Fruit fly (Drosophila melanogaster) whole organism, embryonic: ENCODE measurements around the gene CG16852.
A peak's percentile ranks its signal among the peaks of the same experiment; 100 is the strongest.

Experiments
- B-H2 ChIP-seq: fragments of 200-800 bp; sonication (Bioruptor generic); optimal IDR thresholded peaks from 2 replicates; lab custom pipeline; 2018; ENCODE audit warnings: missing biosample characterization, mild to moderate bottlenecking, missing genetic modification characterization
- Bgb ChIP-seq: fragments of 200-800 bp; sonication (Bioruptor generic); IDR thresholded peaks from 2 replicates; pipeline ENCODE4 v1.3.6; 2022; ENCODE audit warnings: missing biosample characterization, missing genetic modification characterization; ENCODE audit not compliant: partially characterized antibody
- CG10209 ChIP-seq: fragments of 200-800 bp; sonication (Bioruptor generic); optimal IDR thresholded peaks from 3 replicates; lab custom pipeline; 2017; ENCODE audit warnings: missing biosample characterization, mild to moderate bottlenecking, missing genetic modification characterization, missing genetic modification reagents
- CG10979 ChIP-seq: fragments of 200-800 bp; sonication (Bioruptor generic); optimal IDR thresholded peaks from 2 replicates; lab custom pipeline; 2018; ENCODE audit warnings: missing biosample characterization, mild to moderate bottlenecking, missing genetic modification characterization, moderate library complexity
- CG11504 ChIP-seq: fragments of 200-800 bp; sonication (Bioruptor generic); optimal IDR thresholded peaks from 3 replicates; lab custom pipeline; 2019; ENCODE audit warnings: missing biosample characterization, mild to moderate bottlenecking, missing genetic modification characterization, moderate library complexity
- CG12744 ChIP-seq: fragments of 200-800 bp; sonication (Bioruptor generic); optimal IDR thresholded peaks from 2 replicates; lab custom pipeline; 2016; ENCODE audit warnings: missing biosample characterization, missing genetic modification characterization
- CG14050 ChIP-seq: fragments of 200-800 bp; sonication (Bioruptor generic); IDR thresholded peaks from 3 replicates; pipeline ENCODE4 v1.3.6; 2022; ENCODE audit warnings: missing biosample characterization, missing genetic modification characterization
- CG14441 ChIP-seq: fragments of 200-800 bp; sonication (Bioruptor generic); IDR thresholded peaks from 2 replicates; pipeline ENCODE4 v1.3.6; 2022; ENCODE audit warnings: missing biosample characterization, missing genetic modification characterization
- CG18262 ChIP-seq: fragments of 200-800 bp; optimal IDR thresholded peaks from 3 replicates; lab custom pipeline; 2019; ENCODE audit warnings: missing biosample characterization, mild to moderate bottlenecking, missing genetic modification characterization, moderate library complexity
- CG18599 ChIP-seq: fragments of 200-800 bp; sonication (Bioruptor generic); optimal IDR thresholded peaks from 3 replicates; lab custom pipeline; 2017; ENCODE audit warnings: missing biosample characterization, missing genetic modification characterization, mild to moderate bottlenecking, moderate library complexity, missing genetic modification reagents
- CG2712 ChIP-seq: fragments of 200-800 bp; optimal IDR thresholded peaks from 3 replicates; lab custom pipeline; 2019; ENCODE audit warnings: missing biosample characterization, mild to moderate bottlenecking, missing genetic modification characterization, moderate library complexity
- CG31441 ChIP-seq: fragments of 200-800 bp; sonication (Bioruptor generic); IDR thresholded peaks from 2 replicates; pipeline ENCODE4 v1.3.6; 2022; ENCODE audit warnings: missing biosample characterization, missing genetic modification characterization
- CG34376 ChIP-seq: fragments of 200-800 bp; sonication (Bioruptor generic); optimal IDR thresholded peaks from 2 replicates; lab custom pipeline; 2018; ENCODE audit warnings: missing biosample characterization, mild to moderate bottlenecking, missing genetic modification characterization
- CG4328 ChIP-seq: fragments of 200-800 bp; sonication (Bioruptor generic); optimal IDR thresholded peaks from 3 replicates; lab custom pipeline; 2017; ENCODE audit warnings: missing biosample characterization, missing genetic modification reagents, missing genetic modification characterization
- CG4854 ChIP-seq: fragments of 200-800 bp; sonication (Bioruptor generic); optimal IDR thresholded peaks from 2 replicates; lab custom pipeline; 2016; ENCODE audit warnings: missing biosample characterization, missing genetic modification characterization, inconsistent platforms
- CG7987 ChIP-seq: fragments of 200-800 bp; sonication (Bioruptor generic); optimal IDR thresholded peaks from 2 replicates; lab custom pipeline; 2018; ENCODE audit warnings: missing biosample characterization, mild to moderate bottlenecking, missing genetic modification characterization, moderate library complexity
- CG8089 ChIP-seq: fragments of 200-800 bp; sonication (Bioruptor generic); optimal IDR thresholded peaks from 3 replicates; lab custom pipeline; 2016; ENCODE audit warnings: missing biosample characterization, missing genetic modification characterization
- CTCF ChIP-seq: fragments of 200-800 bp; sonication (Bioruptor generic); optimal IDR thresholded peaks from 2 replicates; lab custom pipeline; 2017; ENCODE audit warnings: missing biosample characterization, mild to moderate bottlenecking, missing genetic modification characterization, moderate library complexity
- CrebB ChIP-seq: fragments of 200-800 bp; sonication (Bioruptor generic); optimal IDR thresholded peaks from 3 replicates; lab custom pipeline; 2018; ENCODE audit warnings: missing biosample characterization, mild to moderate bottlenecking, missing genetic modification characterization
- E2f2 ChIP-seq: fragments of 200-800 bp; sonication (Bioruptor generic); IDR thresholded peaks from 2 replicates; pipeline ENCODE4 v1.3.6; 2022; ENCODE audit warnings: missing biosample characterization, missing genetic modification characterization
- Ets65A ChIP-seq: fragments of 200-800 bp; sonication (Bioruptor generic); peaks from one replicate; lab custom pipeline; 2016; ENCODE audit warnings: missing biosample characterization, missing genetic modification characterization
- Gug ChIP-seq: fragments of 200-800 bp; sonication (Bioruptor generic); IDR thresholded peaks from 4 replicates; pipeline ENCODE4 v1.3.6; 2022; ENCODE audit warnings: missing biosample characterization, missing genetic modification characterization
- HLH3B ChIP-seq: fragments of 200-800 bp; sonication (Bioruptor generic); IDR thresholded peaks from 2 replicates; pipeline ENCODE4 v1.3.6; 2022; ENCODE audit warnings: missing biosample characterization, missing genetic modification characterization
- NK7.1 ChIP-seq: fragments of 200-800 bp; sonication (Bioruptor generic); optimal IDR thresholded peaks from 3 replicates; lab custom pipeline; 2016; ENCODE audit warnings: missing biosample characterization, missing genetic modification characterization
- Nf-YB ChIP-seq: fragments of 200-800 bp; sonication (Bioruptor generic); optimal IDR thresholded peaks from 3 replicates; lab custom pipeline; 2019; ENCODE audit warnings: missing biosample characterization, mild to moderate bottlenecking, missing genetic modification characterization, moderate library complexity
- Opbp ChIP-seq: fragments of 200-800 bp; sonication (Bioruptor generic); IDR thresholded peaks from 3 replicates; pipeline ENCODE4 v1.3.6; 2022; ENCODE audit warnings: missing biosample characterization, missing genetic modification characterization; ENCODE audit not compliant: partially characterized antibody
- Spps ChIP-seq: fragments of 200-800 bp; sonication (Bioruptor generic); optimal IDR thresholded peaks from 2 replicates; lab custom pipeline; 2018; ENCODE audit warnings: missing biosample characterization, mild to moderate bottlenecking, missing genetic modification characterization
- Xrp1 ChIP-seq: fragments of 200-800 bp; sonication (Bioruptor generic); IDR thresholded peaks from 2 replicates; pipeline ENCODE4 v1.3.6; 2022; ENCODE audit warnings: missing biosample characterization, missing genetic modification characterization
- YL-1 ChIP-seq: fragments of 200-800 bp; sonication (Bioruptor generic); optimal IDR thresholded peaks from 3 replicates; lab custom pipeline; 2017; ENCODE audit warnings: missing biosample characterization, mild to moderate bottlenecking, missing genetic modification characterization
- ap ChIP-seq: fragments of 200-800 bp; sonication (Bioruptor generic); IDR thresholded peaks from 2 replicates; pipeline ENCODE4 v1.3.6; 2022; ENCODE audit warnings: missing biosample characterization, missing genetic modification characterization
- bigmax ChIP-seq: fragments of 200-800 bp; sonication (Bioruptor generic); optimal IDR thresholded peaks from 2 replicates; lab custom pipeline; 2018; ENCODE audit warnings: missing biosample characterization, mild to moderate bottlenecking, missing genetic modification characterization
- dpn ChIP-seq, 2 experiments: fragments of 200-800 bp; sonication (Bioruptor generic); optimal IDR thresholded peaks; 3 replicates each; lab custom pipeline; 2016; ENCODE audit warnings: missing biosample characterization in 2 of 2, missing genetic modification characterization in 2 of 2
- ems ChIP-seq: fragments of 200-800 bp; sonication (Bioruptor generic); optimal IDR thresholded peaks from 3 replicates; lab custom pipeline; 2016; ENCODE audit warnings: missing biosample characterization, missing genetic modification characterization
- en ChIP-seq: fragments of 200-800 bp; sonication (Bioruptor generic); optimal IDR thresholded peaks from 2 replicates; lab custom pipeline; 2016; ENCODE audit warnings: missing biosample characterization, missing genetic modification characterization
- ftz-f1 ChIP-seq: fragments of 200-800 bp; sonication (Bioruptor generic); optimal IDR thresholded peaks from 2 replicates; lab custom pipeline; 2016; ENCODE audit warnings: missing biosample characterization, missing genetic modification characterization
- hkb ChIP-seq, 2 experiments: fragments of 200-800 bp in 1 of 2; fragments of >200 bp in 1 of 2; sonication (Bioruptor generic) in 1 of 2; IDR thresholded peaks in 1 of 2; optimal IDR thresholded peaks in 1 of 2; 2 replicates each; pipeline versions ENCODE4 v1.3.6 to Lab custom; 2017 to 2022; ENCODE audit warnings: missing biosample characterization in 1 of 2, missing genetic modification characterization in 1 of 2
- ind ChIP-seq: fragments of 200-800 bp; sonication (Bioruptor generic); optimal IDR thresholded peaks from 3 replicates; lab custom pipeline; 2016; ENCODE audit warnings: missing biosample characterization, missing genetic modification characterization
- inv ChIP-seq: fragments of 200-800 bp; sonication (Bioruptor generic); IDR thresholded peaks from 2 replicates; pipeline ENCODE4 v1.3.6; 2022; ENCODE audit warnings: missing biosample characterization, missing genetic modification characterization; ENCODE audit not compliant: partially characterized antibody
- kah ChIP-seq: fragments of 200-800 bp; sonication (Bioruptor generic); optimal IDR thresholded peaks from 2 replicates; lab custom pipeline; 2018; ENCODE audit warnings: missing biosample characterization, mild to moderate bottlenecking, missing genetic modification characterization
- kay ChIP-seq: fragments of 200-800 bp; sonication (Bioruptor generic); optimal IDR thresholded peaks from 2 replicates; lab custom pipeline; 2016; ENCODE audit warnings: missing biosample characterization, missing genetic modification characterization
- klu ChIP-seq: fragments of 200-800 bp; sonication (Bioruptor generic); IDR thresholded peaks from 2 replicates; pipeline ENCODE4 v1.3.6; 2022; ENCODE audit warnings: missing biosample characterization, missing genetic modification characterization
- mirr ChIP-seq: fragments of 200-800 bp; sonication (Bioruptor generic); optimal IDR thresholded peaks from 3 replicates; lab custom pipeline; 2018; ENCODE audit warnings: missing biosample characterization, mild to moderate bottlenecking, missing genetic modification characterization
- oc ChIP-seq: fragments of 200-800 bp; sonication (Bioruptor generic); optimal IDR thresholded peaks from 2 replicates; lab custom pipeline; 2018; ENCODE audit warnings: missing biosample characterization, mild to moderate bottlenecking, missing genetic modification characterization, moderate library complexity
- ranshi ChIP-seq: fragments of 200-800 bp; sonication (Bioruptor generic); IDR thresholded peaks from 2 replicates; pipeline ENCODE4 v1.3.6; 2022; ENCODE audit warnings: missing biosample characterization, missing genetic modification characterization
- sens ChIP-seq: fragments of 200-800 bp; sonication (Bioruptor generic); peaks from one replicate; lab custom pipeline; 2016; ENCODE audit warnings: missing biosample characterization, missing genetic modification characterization
- sim ChIP-seq: fragments of 200-800 bp; sonication (Bioruptor generic); IDR thresholded peaks from 2 replicates; pipeline ENCODE4 v1.3.6; 2022; ENCODE audit warnings: missing biosample characterization, missing genetic modification characterization
- slbo ChIP-seq: fragments of 200-800 bp; sonication (Bioruptor generic); IDR thresholded peaks from 2 replicates; pipeline ENCODE4 v1.3.6; 2022; ENCODE audit warnings: missing biosample characterization, missing genetic modification characterization
- tx ChIP-seq: fragments of 200-800 bp; sonication (Bioruptor generic); optimal IDR thresholded peaks from 2 replicates; lab custom pipeline; 2016; ENCODE audit warnings: missing biosample characterization, missing genetic modification characterization
- vvl ChIP-seq: fragments of 200-800 bp; sonication (Bioruptor generic); IDR thresholded peaks from 2 replicates; pipeline ENCODE4 v1.3.6; 2022; ENCODE audit warnings: missing biosample characterization, missing genetic modification characterization
- zf30C ChIP-seq: fragments of 200-800 bp; sonication (Bioruptor generic); optimal IDR thresholded peaks from 3 replicates; lab custom pipeline; 2018; ENCODE audit warnings: missing biosample characterization, mild to moderate bottlenecking, missing genetic modification characterization

Gene CG16852

DNA sequence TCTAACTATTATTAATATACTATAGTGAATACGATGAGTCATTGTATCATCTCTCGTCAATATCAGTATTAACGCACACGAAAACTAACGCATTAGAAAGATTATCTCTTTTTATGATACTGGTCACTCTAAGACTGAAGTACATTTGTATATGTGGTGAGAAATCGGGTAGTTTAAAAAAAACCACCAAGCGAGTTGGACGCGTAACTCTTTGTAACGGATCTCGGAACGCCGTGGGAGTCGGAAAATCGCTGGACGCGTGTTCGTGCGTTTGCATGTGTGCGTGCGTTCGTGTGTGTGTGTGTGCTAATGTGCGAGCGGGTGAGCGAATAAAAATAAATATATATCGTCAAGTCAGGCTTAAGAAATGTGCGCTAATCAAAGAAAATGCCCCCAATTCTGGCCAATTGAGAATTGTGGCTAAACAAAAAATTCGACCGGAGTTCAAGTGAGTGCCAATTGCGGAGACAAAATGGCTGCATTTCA is 9.5 kb downstream of the CG16852 start, which contains the start of gene kuz (continued):
- TF ChIP-seq Gug (no peak; the same call in 3 of the 4 replicates), CG4328 (GFP tag; lab: Kevin White, UChicago) (peak; percentile 37), CG18262 (tag; lab: Kevin White, UChicago) (peak; percentile 43), Xrp1 (peak; percentile 39; the same call in 1 of the 2 replicates), CG14050 (no peak), Opbp (peak; percentile 79; the same call in 2 of the 3 replicates), sim (GFP tag; lab: Robert Waterston, UW) (0 out of 2 replicates have a peak, but pooled peaks have one; percentile 15), kay (GFP tag; lab: Kevin White, UChicago) (peak; percentile 98), CG12744 (GFP tag; lab: Kevin White, UChicago) (peak; percentile 4), inv (GFP tag; lab: Robert Waterston, UW) (peak; percentile 50), kah (GFP tag; lab: Kevin White, UChicago) (peak; percentile 38), CG11504 (tag; lab: Kevin White, UChicago) (peak; percentile 34), Nf-YB (GFP tag; lab: Kevin White, UChicago) (peak; percentile 30), CG10979 (tag; lab: Kevin White, UChicago) (peak; percentile 11), ftz-f1 (GFP tag; lab: Kevin White, UChicago) (peak; percentile 51), CG8089 (GFP tag; lab: Kevin White, UChicago) (peak; percentile 14), vvl (GFP tag; lab: Robert Waterston, UW) (peak; percentile 71; the same call in 1 of the 2 replicates), dpn (GFP tag; optimal IDR thresholded peaks at IDR 0.05; lab: Kevin White, UChicago) (peak in 1 of 2 experiments; percentile 29), CG2712 (tag; lab: Kevin White, UChicago) (peak; percentile 41), CG34376 (GFP tag; lab: Kevin White, UChicago) (peak; percentile 46), en (GFP tag; lab: Kevin White, UChicago) (no peak), NK7.1 (GFP tag; lab: Kevin White, UChicago) (peak; percentile 18), mirr (peak; percentile 54), CG10209 (GFP tag; lab: Kevin White, UChicago) (no peak), CG18599 (GFP tag; lab: Kevin White, UChicago) (peak; percentile 33), hkb (optimal IDR thresholded peaks at IDR 0.05; lab: Kevin White, UChicago) (no peak), hkb (GFP tag; IDR thresholded peaks at IDR 0.05; lab: Robert Waterston, UW) (0 out of 2 replicates have a peak, but pooled peaks have one; percentile 30), slbo (0 out of 2 replicates have a peak, but pooled peaks have one; percentile 16), ems (GFP tag; lab: Kevin White, UChicago) (peak; percentile 19), zf30C (GFP tag; lab: Kevin White, UChicago) (peak; percentile 36), CrebB (tag; lab: Kevin White, UChicago) (peak; percentile 55), CG4854 (GFP tag; lab: Kevin White, UChicago) (peak; percentile 26), Ets65A (GFP tag; lab: Kevin White, UChicago) (peak; percentile 83), tx (GFP tag; lab: Kevin White, UChicago) (peak; percentile 4), Bgb (GFP tag; lab: Robert Waterston, UW) (peak; percentile 80), HLH3B (peak; percentile 38; the same call in 1 of the 2 replicates), Spps (no peak), B-H2 (GFP tag; lab: Kevin White, UChicago) (peak; percentile 73), CG31441 (GFP tag; lab: Robert Waterston, UW) (peak; percentile 29; the same call in 1 of the 2 replicates), E2f2 (no peak), YL-1 (GFP tag; lab: Kevin White, UChicago) (peak; percentile 26), oc (peak; percentile 19), klu (GFP tag; lab: Robert Waterston, UW) (no peak), CG7987 (GFP tag; lab: Kevin White, UChicago) (peak; percentile 75), CTCF (GFP tag; lab: Kevin White, UChicago) (no peak), bigmax (GFP tag; lab: Kevin White, UChicago) (no peak), ranshi (GFP tag; lab: Robert Waterston, UW) (no peak), ap (GFP tag; lab: Robert Waterston, UW) (no peak), ind (GFP tag; lab: Kevin White, UChicago) (no peak), sens (GFP tag; lab: Kevin White, UChicago) (peak; percentile 80), CG14441 (GFP tag; lab: Robert Waterston, UW) (no peak; the same call in 1 of the 2 replicates)
